Worm (Caenorhabditis elegans) whole organism, mixed stage, embryonic: Measurements from ENCODE around the gene str-131.

Source experiments
- blmp-1 ChIP-seq: fragments of 150-350 bp; optimal IDR thresholded peaks from 2 replicates; lab custom pipeline; 2014; ENCODE audit warnings: missing biosample characterization, missing genetic modification characterization
- ceh-39 ChIP-seq: fragments of 150-350 bp; optimal IDR thresholded peaks from 2 replicates; lab custom pipeline; 2014; ENCODE audit warnings: missing biosample characterization, missing genetic modification characterization
- elt-1 ChIP-seq: sonication (generic microtip); optimal IDR thresholded peaks from 2 replicates; lab custom pipeline; 2017; ENCODE audit warnings: missing genetic modification characterization, mild to moderate bottlenecking, missing compliant biosample characterization, antibody characterized with exemption, moderate library complexity, borderline replicate concordance; ENCODE audit not compliant: insufficient read depth
- elt-3 ChIP-seq: fragments of 150-350 bp; optimal IDR thresholded peaks from 2 replicates; lab custom pipeline; 2014; ENCODE audit warnings: missing biosample characterization, missing genetic modification characterization
- mep-1 ChIP-seq: fragments of 150-350 bp; optimal IDR thresholded peaks from 2 replicates; lab custom pipeline; 2017; ENCODE audit warnings: missing biosample characterization, missing genetic modification reagents, missing genetic modification characterization, inconsistent platforms
- nhr-12 ChIP-seq: fragments of 150-350 bp; optimal IDR thresholded peaks from 2 replicates; lab custom pipeline; 2014; ENCODE audit warnings: missing biosample characterization, missing genetic modification characterization
- nhr-2 ChIP-seq: fragments of 150-350 bp; optimal IDR thresholded peaks from 2 replicates; lab custom pipeline; 2014; ENCODE audit warnings: missing biosample characterization, missing genetic modification characterization
- nhr-76 ChIP-seq: sonication (generic microtip); optimal IDR thresholded peaks from 2 replicates; lab custom pipeline; 2017; ENCODE audit warnings: missing biosample characterization, missing genetic modification characterization
- sem-2 ChIP-seq: fragments of 200-800 bp; sonication (Bioruptor generic); optimal IDR thresholded peaks from 2 replicates; lab custom pipeline; 2018; ENCODE audit warnings: mild to moderate bottlenecking, missing genetic modification characterization, missing compliant biosample characterization
- snpc-4 ChIP-seq: fragments of 150-350 bp; optimal IDR thresholded peaks from 2 replicates; lab custom pipeline; 2014; ENCODE audit warnings: missing biosample characterization, missing genetic modification characterization
- sptf-1 ChIP-seq: sonication (generic microtip); optimal IDR thresholded peaks from 2 replicates; lab custom pipeline; 2017; ENCODE audit warnings: mild to moderate bottlenecking, missing genetic modification characterization, moderate library complexity, missing compliant biosample characterization
- unc-120 ChIP-seq: sonication (generic microtip); optimal IDR thresholded peaks from 2 replicates; lab custom pipeline; 2017; ENCODE audit warnings: missing genetic modification characterization, missing compliant biosample characterization; ENCODE audit not compliant: poor library complexity, severe bottlenecking
- ztf-11 ChIP-seq: fragments of 150-350 bp; optimal IDR thresholded peaks from 2 replicates; lab custom pipeline; 2014; ENCODE audit warnings: missing biosample characterization, missing genetic modification characterization

- no peak for TF ChIP-seq elt-3 (tag; lab: Kevin White, UChicago)
- no peak for TF ChIP-seq ceh-39 (tag; lab: Kevin White, UChicago)
- no peak for TF ChIP-seq mep-1 (tag; lab: Kevin White, UChicago)
- TF ChIP-seq snpc-4 (tag; lab: Kevin White, UChicago) = no peak
- TF ChIP-seq nhr-12 = no peak
- no peak for TF ChIP-seq sptf-1 (tag; lab: Kevin White, UChicago)
- no peak for TF ChIP-seq sem-2 (GFP tag; lab: Kevin White, UChicago)
- TF ChIP-seq nhr-2 = no peak
- no peak for TF ChIP-seq ztf-11 (tag; lab: Kevin White, UChicago)
- no peak for TF ChIP-seq nhr-76 (tag; lab: Kevin White, UChicago)
- no peak for TF ChIP-seq unc-120 (tag; lab: Kevin White, UChicago)
- no peak for TF ChIP-seq blmp-1 (tag; lab: Kevin White, UChicago)
- no peak for TF ChIP-seq elt-1
These were observed 9.1 kb upstream of the str-131 start, which contains the start of gene str-130 for ce11 chrV:8090595-8090994.
